Worm (Caenorhabditis elegans): ENCODE measurements around the gene grl-26.

grl-26 gene

DNA sequence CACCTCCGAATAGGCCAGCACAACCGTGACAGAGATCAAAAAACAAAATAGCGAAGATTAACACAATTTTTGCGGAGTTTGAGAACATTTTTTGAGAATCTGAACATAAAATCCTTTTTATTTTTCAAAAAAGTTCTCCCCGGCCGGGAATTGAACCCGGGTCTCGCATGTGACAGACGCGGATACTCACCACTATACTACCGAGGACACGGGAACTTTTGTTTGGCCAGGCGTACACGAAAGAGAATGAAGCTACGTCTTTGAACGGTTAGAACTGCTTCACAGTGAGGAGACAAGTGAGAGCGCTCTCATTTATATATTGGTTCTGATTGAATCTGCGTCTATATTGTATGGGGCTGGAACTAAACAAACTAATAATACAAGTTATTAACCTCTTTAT lies at the start of gene grl-26 (continued):
- TF ChIP-seq nhr-120 (GFP tag; IDR thresholded peaks at IDR 0.05) (0 out of 2 replicates have a peak, but pooled peaks have one; percentile 15), rcor-1 (GFP tag; IDR thresholded peaks at IDR 0.05) (peak; percentile 71), T26A5.8 (tag; optimal IDR thresholded peaks at IDR 0.05) (no peak), lsy-27 (tag; optimal IDR thresholded peaks at IDR 0.05; ENCODE audit: borderline replicate concordance, insufficient read depth) (peak; percentile 83), ztf-26 (tag; optimal IDR thresholded peaks at IDR 0.05) (peak; percentile 74), K12H6.12 (tag; optimal IDR thresholded peaks at IDR 0.05) (peak; percentile 36), lin-40 (tag; optimal IDR thresholded peaks at IDR 0.05) (no peak), nhr-80 (tag; optimal IDR thresholded peaks at IDR 0.05) (peak; percentile 43), T07F8.4 (tag; optimal IDR thresholded peaks at IDR 0.05) (peak; percentile 64), ceh-79 (tag; optimal IDR thresholded peaks at IDR 0.05) (peak; percentile 64), sptf-2 (GFP tag; optimal IDR thresholded peaks at IDR 0.05) (no peak), ztf-3 (GFP tag; optimal IDR thresholded peaks at IDR 0.05) (no peak), aptf-3 (GFP tag; IDR thresholded peaks at IDR 0.05) (no peak), him-1 (tag; optimal IDR thresholded peaks at IDR 0.05) (peak; percentile 89), K11D2.4 (GFP tag; IDR thresholded peaks at IDR 0.05) (no peak), hmg-20 (GFP tag; IDR thresholded peaks at IDR 0.05) (0 out of 2 replicates have a peak, but pooled peaks have one; percentile 14), B0019.2 (GFP tag; conservative IDR thresholded peaks at IDR 0.05) (no peak), fkh-3 (tag; optimal IDR thresholded peaks at IDR 0.05) (no peak), ceh-27 (GFP tag; optimal IDR thresholded peaks at IDR 0.05) (peak; percentile 28), nhr-27 (tag; optimal IDR thresholded peaks at IDR 0.05) (no peak), egrh-3 (GFP tag; IDR thresholded peaks at IDR 0.05) (peak; percentile 48), unc-62 (GFP tag; optimal IDR thresholded peaks at IDR 0.05) (no peak), nhr-179 (tag; optimal IDR thresholded peaks at IDR 0.05) (no peak), lsl-1 (GFP tag; optimal IDR thresholded peaks at IDR 0.05) (peak; percentile 25), ztf-22 (GFP tag; optimal IDR thresholded peaks at IDR 0.05) (no peak), nfyb-1 (GFP tag; IDR thresholded peaks at IDR 0.05) (peak; percentile 55; the same call in 1 of the 2 replicates), F10E7.11 (tag; optimal IDR thresholded peaks at IDR 0.05) (no peak), let-526 (GFP tag; IDR thresholded peaks at IDR 0.05) (peak; percentile 73; the same call in 1 of the 2 replicates), lag-1 (GFP tag; IDR thresholded peaks at IDR 0.05) (no peak), B0336.3 (GFP tag; IDR thresholded peaks at IDR 0.05) (peak; percentile 24; the same call in 1 of the 2 replicates), nfya-2 (GFP tag; IDR thresholded peaks at IDR 0.05) (no peak), ceh-40 (GFP tag; IDR thresholded peaks at IDR 0.05) (peak; percentile 86), hlh-12 (tag; optimal IDR thresholded peaks at IDR 0.05) (no peak), zim-3 (tag; optimal IDR thresholded peaks at IDR 0.05) (peak; percentile 89), snpc-1.3 (tag; optimal IDR thresholded peaks at IDR 0.05; ENCODE audit: insufficient read depth) (peak; percentile 52), efl-1 (GFP tag; optimal IDR thresholded peaks at IDR 0.05) (no peak), F49E8.2 (tag; optimal IDR thresholded peaks at IDR 0.05; ENCODE audit: insufficient read depth) (peak; percentile 51), unc-130 (GFP tag; optimal IDR thresholded peaks at IDR 0.05) (no peak), lin-26 (GFP tag; IDR thresholded peaks at IDR 0.05) (peak; percentile 90), let-607 (tag; optimal IDR thresholded peaks at IDR 0.05) (peak; percentile 6 to 25), Y53F4B.3 (GFP tag; IDR thresholded peaks at IDR 0.05) (0 out of 2 replicates have a peak, but pooled peaks have one; percentile 12), ztf-25 (GFP tag; IDR thresholded peaks at IDR 0.05) (peak; percentile 79; the same call in 1 of the 2 replicates), mes-4 (tag; optimal IDR thresholded peaks at IDR 0.05) (peak; percentile 85), xnd-1 (tag; optimal IDR thresholded peaks at IDR 0.05) (no peak), dox-1 (GFP tag; IDR thresholded peaks at IDR 0.05) (peak; percentile 82), ztf-28 (GFP tag; IDR thresholded peaks at IDR 0.05) (no peak), athp-1 (tag; optimal IDR thresholded peaks at IDR 0.05) (peak; percentile 54), hrde-1 (tag; optimal IDR thresholded peaks at IDR 0.05; ENCODE audit: borderline replicate concordance) (no peak), F39B2.1 (GFP tag; IDR thresholded peaks at IDR 0.05) (no peak)

All from whole organism, young adult.